Worm (Caenorhabditis elegans) whole organism, late embryonic: ENCODE measurements around the gene T05A7.3.

Experiments used
- C38D4.7 ChIP-seq: fragments of 200-800 bp; sonication (Bioruptor generic); optimal IDR thresholded peaks from 2 replicates; lab custom pipeline; 2018; ENCODE audit warnings: mild to moderate bottlenecking, missing genetic modification characterization, moderate library complexity, missing compliant biosample characterization
- F13H6.1 ChIP-seq: sonication (generic microtip); optimal IDR thresholded peaks from 2 replicates; lab custom pipeline; 2016; ENCODE audit warnings: missing genetic modification characterization, missing compliant biosample characterization
- T23F11.4 ChIP-seq: fragments of 200-800 bp; sonication (Bioruptor generic); optimal IDR thresholded peaks from 2 replicates; lab custom pipeline; 2018; ENCODE audit warnings: mild to moderate bottlenecking, missing genetic modification characterization, missing compliant biosample characterization
- ama-1 ChIP-seq: fragments of 150-350 bp; optimal IDR thresholded peaks from 2 replicates; lab custom pipeline; 2014
- ceh-18 ChIP-seq: sonication (generic microtip); optimal IDR thresholded peaks from 2 replicates; lab custom pipeline; 2016; ENCODE audit warnings: missing genetic modification characterization, missing compliant biosample characterization
- ceh-2 ChIP-seq: sonication (generic microtip); optimal IDR thresholded peaks from 2 replicates; lab custom pipeline; 2016; ENCODE audit warnings: missing genotype, missing genetic modification characterization, missing compliant biosample characterization
- ceh-22 ChIP-seq: sonication (generic microtip); optimal IDR thresholded peaks from 2 replicates; lab custom pipeline; 2017; ENCODE audit warnings: missing biosample characterization, missing genetic modification characterization
- ceh-45 ChIP-seq: fragments of 200-800 bp; sonication (Bioruptor generic); IDR thresholded peaks from 2 replicates; pipeline ENCODE4 v1.3.6; 2022; ENCODE audit warnings: missing genetic modification reagents, missing genetic modification characterization, missing compliant biosample characterization
- ceh-9 ChIP-seq: sonication (generic microtip); optimal IDR thresholded peaks from 2 replicates; lab custom pipeline; 2016; ENCODE audit warnings: mild to moderate bottlenecking, missing genetic modification characterization, inconsistent platforms, missing compliant biosample characterization
- che-1 ChIP-seq: sonication (generic microtip); optimal IDR thresholded peaks from 2 replicates; lab custom pipeline; 2016; ENCODE audit warnings: mild to moderate bottlenecking, missing genetic modification characterization, missing compliant biosample characterization
- dmd-4 ChIP-seq: sonication (generic microtip); optimal IDR thresholded peaks from 2 replicates; lab custom pipeline; 2016; ENCODE audit warnings: borderline replicate concordance, missing genetic modification characterization, missing compliant biosample characterization
- dve-1 ChIP-seq: sonication (generic microtip); optimal IDR thresholded peaks from 2 replicates; lab custom pipeline; 2017; ENCODE audit warnings: antibody characterized with exemption, mild to moderate bottlenecking, missing genetic modification characterization, missing compliant biosample characterization
- elt-2 ChIP-seq: sonication (generic microtip); optimal IDR thresholded peaks from 2 replicates; lab custom pipeline; 2016; ENCODE audit warnings: missing genetic modification reagents, missing genetic modification characterization, missing compliant biosample characterization
- ets-4 ChIP-seq: sonication (generic microtip); optimal IDR thresholded peaks from 2 replicates; lab custom pipeline; 2016; ENCODE audit warnings: missing genetic modification characterization, missing compliant biosample characterization
- gmeb-2 ChIP-seq: sonication (generic microtip); optimal IDR thresholded peaks from 2 replicates; lab custom pipeline; 2016; ENCODE audit warnings: missing genetic modification characterization, inconsistent platforms, missing compliant biosample characterization
- hlh-15 ChIP-seq: sonication (generic microtip); optimal IDR thresholded peaks from 2 replicates; lab custom pipeline; 2016; ENCODE audit warnings: missing genetic modification characterization, missing compliant biosample characterization
- hlh-6 ChIP-seq: sonication (generic microtip); optimal IDR thresholded peaks from 2 replicates; lab custom pipeline; 2016; ENCODE audit warnings: missing genotype, missing genetic modification characterization, missing compliant biosample characterization
- hlh-8 ChIP-seq: sonication (generic microtip); optimal IDR thresholded peaks from 2 replicates; lab custom pipeline; 2016; ENCODE audit warnings: missing genotype, missing genetic modification characterization, missing compliant biosample characterization
- lin-11 ChIP-seq: fragments of 200-800 bp; sonication (Bioruptor generic); optimal IDR thresholded peaks from 2 replicates; lab custom pipeline; 2018; ENCODE audit warnings: mild to moderate bottlenecking, missing genetic modification characterization, missing compliant biosample characterization
- mec-3 ChIP-seq: sonication (generic microtip); optimal IDR thresholded peaks from 2 replicates; lab custom pipeline; 2016; ENCODE audit warnings: borderline replicate concordance, missing genetic modification characterization, missing compliant biosample characterization
- nfya-1 ChIP-seq: sonication (generic microtip); optimal IDR thresholded peaks from 2 replicates; lab custom pipeline; 2017; ENCODE audit warnings: missing genetic modification characterization, mild to moderate bottlenecking, missing compliant biosample characterization, antibody characterized with exemption, moderate library complexity
- nhr-232 ChIP-seq: sonication (generic microtip); optimal IDR thresholded peaks from 2 replicates; lab custom pipeline; 2016; ENCODE audit warnings: missing genetic modification characterization, missing compliant biosample characterization
- odd-2 ChIP-seq: sonication (generic microtip); optimal IDR thresholded peaks from 2 replicates; lab custom pipeline; 2017; ENCODE audit warnings: antibody characterized with exemption, mild to moderate bottlenecking, missing genetic modification characterization, missing compliant biosample characterization
- pag-3 ChIP-seq: sonication (generic microtip); optimal IDR thresholded peaks from 2 replicates; lab custom pipeline; 2016; ENCODE audit warnings: missing compliant biosample characterization, missing genetic modification characterization, borderline replicate concordance
- pat-9 ChIP-seq: fragments of 200-800 bp; sonication (Bioruptor generic); optimal IDR thresholded peaks from 2 replicates; lab custom pipeline; 2018; ENCODE audit warnings: mild to moderate bottlenecking, missing genetic modification characterization, moderate library complexity, missing compliant biosample characterization
- pax-1 ChIP-seq: fragments of 150-350 bp; optimal IDR thresholded peaks from 2 replicates; lab custom pipeline; 2014; ENCODE audit warnings: missing biosample characterization, missing genetic modification characterization
- pha-2 ChIP-seq: sonication (generic microtip); optimal IDR thresholded peaks from 2 replicates; lab custom pipeline; 2017; ENCODE audit warnings: mild to moderate bottlenecking, missing genetic modification characterization, missing compliant biosample characterization
- pqm-1 ChIP-seq: sonication (generic microtip); optimal IDR thresholded peaks from 2 replicates; lab custom pipeline; 2016; ENCODE audit warnings: missing genetic modification characterization, missing compliant biosample characterization
- ref-2 ChIP-seq: sonication (generic microtip); optimal IDR thresholded peaks from 2 replicates; lab custom pipeline; 2016; ENCODE audit warnings: missing genetic modification characterization, missing compliant biosample characterization
- sox-2 ChIP-seq: fragments of 200-800 bp; sonication (Bioruptor generic); IDR thresholded peaks from 2 replicates; pipeline ENCODE4 v1.3.6; 2022; ENCODE audit warnings: missing genetic modification reagents, missing genetic modification characterization, missing compliant biosample characterization
- sox-4 ChIP-seq: sonication (generic microtip); optimal IDR thresholded peaks from 2 replicates; lab custom pipeline; 2017; ENCODE audit warnings: mild to moderate bottlenecking, missing genetic modification characterization, inconsistent platforms, missing compliant biosample characterization
- tbx-2 ChIP-seq: sonication (generic microtip); optimal IDR thresholded peaks from 2 replicates; lab custom pipeline; 2016; ENCODE audit warnings: missing genetic modification characterization, missing compliant biosample characterization
- tbx-7 ChIP-seq: sonication (generic microtip); optimal IDR thresholded peaks from 2 replicates; lab custom pipeline; 2016; ENCODE audit warnings: missing genotype, missing genetic modification characterization, missing compliant biosample characterization
- ttx-3 ChIP-seq: sonication (generic microtip); optimal IDR thresholded peaks from 2 replicates; lab custom pipeline; 2016; ENCODE audit warnings: missing genetic modification reagents, missing genetic modification characterization, missing compliant biosample characterization
- unc-3 ChIP-seq, 2 experiments: fragments of 200-800 bp in 1 of 2; sonication (Bioruptor generic) in 1 of 2; sonication (generic microtip) in 1 of 2; conservative IDR thresholded peaks in 1 of 2; optimal IDR thresholded peaks in 1 of 2; 2 replicates each; pipeline versions ENCODE4 v1.3.6 to Lab custom; 2016 to 2022; ENCODE audit warnings: missing compliant biosample characterization in 2 of 2, missing genetic modification characterization in 2 of 2, missing genetic modification reagents in 1 of 2
- unc-86 ChIP-seq: sonication (generic microtip); optimal IDR thresholded peaks from 2 replicates; lab custom pipeline; 2016; ENCODE audit warnings: missing genetic modification characterization, missing compliant biosample characterization
- zip-5 ChIP-seq: sonication (generic microtip); optimal IDR thresholded peaks from 2 replicates; lab custom pipeline; 2016; ENCODE audit warnings: missing genetic modification characterization, missing compliant biosample characterization

The T05A7.3 gene

DNA sequence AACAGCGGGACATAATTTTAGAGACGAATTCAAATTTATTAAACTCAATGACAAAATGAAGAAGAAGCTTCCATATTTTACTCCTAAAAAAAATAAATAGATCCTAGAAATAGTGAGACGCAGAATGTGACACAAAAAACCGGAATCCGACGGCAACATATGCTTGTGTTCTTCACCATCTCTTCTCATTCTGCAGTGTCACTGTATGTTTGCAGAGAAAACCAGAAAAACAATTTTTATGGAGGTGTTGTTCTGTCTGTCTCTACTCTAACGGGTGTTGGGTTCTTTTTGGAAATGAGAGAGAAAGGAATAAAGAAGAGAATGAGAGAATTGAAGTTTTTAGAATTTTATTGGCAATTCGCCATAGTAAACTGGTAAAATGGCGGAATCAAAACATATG lies 36.7 kb upstream of the T05A7.3 start:
- TF ChIP-seq ceh-9 (tag; lab: Kevin White, UChicago) = no peak

ce11 chrII:4640748-4641147 lies 34.8 kb upstream of the T05A7.3 start:
- TF ChIP-seq lin-11 (tag; lab: Kevin White, UChicago) = no peak
- TF ChIP-seq nfya-1 (tag; lab: Kevin White, UChicago) = peak; percentile 38
- no peak for TF ChIP-seq pax-1
- no peak for TF ChIP-seq tbx-2 (tag; lab: Kevin White, UChicago)
- peak; percentile 22 for TF ChIP-seq ref-2

- TF ChIP-seq unc-86 (tag; lab: Kevin White, UChicago) = no peak
- peak; percentile 44 for TF ChIP-seq tbx-2 (tag; lab: Kevin White, UChicago)
Measured at ce11 chrII:4648785-4649184, 26.8 kb upstream of the T05A7.3 start, which contains the start of gene lgc-27. Gene lgc-27, plus strand, starts transcription at chrII:4649085.

ce11 chrII:4650072-4650471 lies 25.5 kb upstream of the T05A7.3 start:
- peak; percentile 8 for TF ChIP-seq pax-1
- no peak for TF ChIP-seq tbx-7 (tag; lab: Kevin White, UChicago)

DNA sequence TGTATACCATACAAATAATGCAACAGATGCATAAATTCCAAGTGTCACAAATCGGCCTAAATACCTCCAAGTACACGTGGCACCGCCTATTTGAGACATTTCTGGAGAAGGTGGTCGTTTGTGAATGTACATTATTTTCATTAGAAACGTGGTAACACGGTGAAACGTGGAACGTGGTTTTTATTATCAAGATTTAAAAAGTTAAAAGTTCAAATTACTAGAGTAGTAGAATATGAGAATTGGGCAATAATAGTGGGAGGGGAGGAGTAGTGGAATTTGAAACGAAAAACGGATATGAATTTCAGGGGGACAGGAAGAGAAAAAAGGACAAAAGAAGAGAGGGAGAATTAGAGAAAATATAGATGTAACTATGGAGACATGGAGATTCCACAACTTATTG lies 19.7 kb upstream of the T05A7.3 start, which contains the start of gene fut-6:
TSS of gene fut-6 (minus strand) at position 101 of the 400 bp plus-strand sequence.
- no peak for TF ChIP-seq hlh-8 (tag; lab: Kevin White, UChicago)

- TF ChIP-seq ttx-3 (tag; lab: Kevin White, UChicago) (no peak), nhr-232 (tag; lab: Kevin White, UChicago) (no peak), ceh-2 (no peak), pat-9 (tag; lab: Kevin White, UChicago) (no peak), nfya-1 (tag; lab: Kevin White, UChicago) (no peak), dmd-4 (tag; lab: Kevin White, UChicago) (no peak), che-1 (no peak), C38D4.7 (GFP tag; lab: Kevin White, UChicago) (no peak), tbx-7 (tag; lab: Kevin White, UChicago) (no peak), pha-2 (tag; lab: Kevin White, UChicago) (no peak), ets-4 (tag; lab: Kevin White, UChicago) (no peak), ama-1 (lab: Kevin White, UChicago) (no peak), ceh-22 (no peak), unc-3 (GFP tag; conservative IDR thresholded peaks at IDR 0.05; lab: Robert Waterston, UW) (no peak), unc-3 (tag; optimal IDR thresholded peaks at IDR 0.05; lab: Kevin White, UChicago) (no peak), mec-3 (no peak)
Measured at ce11 chrII:4657370-4657769, 18.2 kb upstream of the T05A7.3 start.

DNA sequence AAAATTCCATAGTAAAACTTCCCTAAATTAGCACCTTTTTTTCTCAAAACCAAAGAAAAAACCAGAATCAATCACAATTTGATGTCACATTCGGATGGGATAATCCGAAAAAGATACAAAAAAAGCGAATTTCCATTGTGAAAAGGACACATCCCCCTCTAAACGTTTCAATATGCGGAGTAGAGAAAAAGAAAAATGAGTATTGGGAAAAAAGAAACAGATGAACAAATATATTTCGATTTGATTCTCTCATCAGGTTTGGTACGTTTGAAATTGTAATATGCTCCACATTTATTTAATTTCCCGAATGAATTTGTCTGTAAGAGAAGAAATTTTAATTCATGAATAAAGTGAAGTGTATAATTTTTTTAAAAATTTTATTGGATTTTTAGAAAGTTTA lies 17.3 kb upstream of the T05A7.3 start:
- no peak for TF ChIP-seq gmeb-2
- no peak for TF ChIP-seq dve-1 (tag; lab: Kevin White, UChicago)
- TF ChIP-seq sox-4 = no peak
- no peak for TF ChIP-seq F13H6.1
- TF ChIP-seq ceh-45 = no peak
- no peak for TF ChIP-seq sox-2 (GFP tag; lab: Robert Waterston, UW)
- TF ChIP-seq pqm-1 = no peak
- TF ChIP-seq ceh-18 (tag; lab: Kevin White, UChicago) = no peak
- no peak for TF ChIP-seq T23F11.4 (GFP tag; lab: Kevin White, UChicago)
- no peak for TF ChIP-seq nhr-232 (tag; lab: Kevin White, UChicago)
- no peak for TF ChIP-seq ets-4 (tag; lab: Kevin White, UChicago)
- no peak for TF ChIP-seq mec-3
- TF ChIP-seq che-1 = no peak
- TF ChIP-seq zip-5 = no peak
- TF ChIP-seq odd-2 (tag; lab: Kevin White, UChicago) = no peak
- TF ChIP-seq dmd-4 (tag; lab: Kevin White, UChicago) = no peak
- TF ChIP-seq hlh-15 = no peak
- no peak for TF ChIP-seq hlh-6 (tag; lab: Kevin White, UChicago)
- TF ChIP-seq elt-2 (tag; lab: Kevin White, UChicago) = no peak
- no peak for TF ChIP-seq pag-3 (tag; lab: Kevin White, UChicago)
